Fruit fly (Drosophila melanogaster) whole organism, adult: ENCODE data around the gene CG13471.

Experiments
- CG11617 ChIP-seq: fragments of 200-800 bp; sonication (Bioruptor generic); optimal IDR thresholded peaks from 2 replicates; lab custom pipeline; 2017; ENCODE audit warnings: mild to moderate bottlenecking, missing biosample characterization, missing genetic modification reagents, missing genetic modification characterization
- CG12768 ChIP-seq: fragments of 200-800 bp; sonication (Bioruptor generic); optimal IDR thresholded peaks from 2 replicates; lab custom pipeline; 2017; ENCODE audit warnings: missing biosample characterization, missing genetic modification characterization, mild to moderate bottlenecking, moderate library complexity, missing genetic modification reagents
- CG7045 ChIP-seq: fragments of 200-800 bp; sonication (Bioruptor generic); optimal IDR thresholded peaks from 2 replicates; lab custom pipeline; 2017; ENCODE audit warnings: missing biosample characterization, mild to moderate bottlenecking, missing genetic modification characterization

DNA sequence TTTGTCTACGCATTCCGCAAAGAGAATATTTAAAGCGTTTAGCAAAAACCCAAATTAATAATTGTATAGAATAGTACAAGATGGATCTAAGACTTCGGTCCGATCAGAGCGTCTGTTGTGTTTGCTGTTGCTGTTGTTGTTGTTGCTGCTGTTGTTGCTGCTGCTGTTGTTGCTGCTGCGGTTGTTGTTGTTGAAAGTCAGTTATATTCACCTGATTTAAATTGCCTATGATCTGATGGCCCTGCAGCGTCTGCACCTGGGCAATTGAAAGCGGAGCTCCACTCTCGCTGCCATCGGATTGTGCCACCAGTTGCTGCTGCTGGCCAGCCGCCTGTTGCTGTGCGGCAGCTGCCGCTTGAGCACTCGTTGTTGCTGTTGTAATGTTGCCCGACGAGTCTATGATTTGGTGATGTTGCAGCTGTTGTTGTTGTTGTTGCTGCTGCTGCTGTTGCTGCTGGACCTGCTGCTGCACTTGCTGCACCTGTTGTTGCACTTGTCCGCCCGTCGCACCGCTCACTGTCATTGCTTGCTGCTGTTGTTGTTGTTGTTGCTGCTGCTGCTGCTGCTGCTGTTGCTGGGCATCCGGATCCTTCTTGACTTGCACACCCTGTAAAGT lies 17.8 kb upstream of the CG13471 start:
- TF ChIP-seq CG11617 (GFP tag; lab: Kevin White, UChicago), result no peak
- TF ChIP-seq CG7045 (GFP tag; lab: Kevin White, UChicago), result no peak
- no peak for TF ChIP-seq CG12768 (GFP tag; lab: Kevin White, UChicago)
